Fruit fly (Drosophila melanogaster) whole organism, adult: Measurements from ENCODE around the gene CG2187.
A peak's percentile ranks its signal among the peaks of the same experiment; 100 is the strongest.

ENCODE experiments used
- CG11617 ChIP-seq: fragments of 200-800 bp; sonication (Bioruptor generic); optimal IDR thresholded peaks from 2 replicates; lab custom pipeline; 2017; ENCODE audit warnings: mild to moderate bottlenecking, missing biosample characterization, missing genetic modification reagents, missing genetic modification characterization
- CG12768 ChIP-seq: fragments of 200-800 bp; sonication (Bioruptor generic); optimal IDR thresholded peaks from 2 replicates; lab custom pipeline; 2017; ENCODE audit warnings: missing biosample characterization, missing genetic modification characterization, mild to moderate bottlenecking, moderate library complexity, missing genetic modification reagents
- CG14711 ChIP-seq: fragments of 200-800 bp; sonication (Bioruptor generic); optimal IDR thresholded peaks from 2 replicates; lab custom pipeline; 2018; ENCODE audit warnings: missing biosample characterization, mild to moderate bottlenecking, missing genetic modification characterization, moderate library complexity
- CG1620 ChIP-seq: fragments of 200-800 bp; sonication (Bioruptor generic); optimal IDR thresholded peaks from 2 replicates; lab custom pipeline; 2016; ENCODE audit warnings: missing biosample characterization, missing genetic modification characterization
- CG33017 ChIP-seq: fragments of 200-800 bp; sonication (Bioruptor generic); optimal IDR thresholded peaks from 2 replicates; lab custom pipeline; 2018; ENCODE audit warnings: missing biosample characterization, mild to moderate bottlenecking, missing genetic modification characterization, moderate library complexity
- CG5204 ChIP-seq: fragments of 200-800 bp; sonication (Bioruptor generic); optimal IDR thresholded peaks from 2 replicates; lab custom pipeline; 2016; ENCODE audit warnings: missing biosample characterization, missing genetic modification characterization
- CG7045 ChIP-seq: fragments of 200-800 bp; sonication (Bioruptor generic); optimal IDR thresholded peaks from 2 replicates; lab custom pipeline; 2017; ENCODE audit warnings: missing biosample characterization, mild to moderate bottlenecking, missing genetic modification characterization
- CG7101 ChIP-seq: fragments of 200-800 bp; sonication (Bioruptor generic); optimal IDR thresholded peaks from 2 replicates; lab custom pipeline; 2018; ENCODE audit warnings: missing biosample characterization, mild to moderate bottlenecking, missing genetic modification characterization, moderate library complexity
- Clk ChIP-seq: fragments of 200-800 bp; sonication (Bioruptor generic); optimal IDR thresholded peaks from 2 replicates; lab custom pipeline; 2017; ENCODE audit warnings: missing biosample characterization, missing genetic modification characterization
- Crg-1 ChIP-seq: fragments of 200-800 bp; sonication (Bioruptor generic); optimal IDR thresholded peaks from 2 replicates; lab custom pipeline; 2016; ENCODE audit warnings: missing biosample characterization, missing genetic modification characterization
- Hr96 ChIP-seq: fragments of 200-800 bp; sonication (Bioruptor generic); optimal IDR thresholded peaks from 2 replicates; lab custom pipeline; 2016; ENCODE audit warnings: missing biosample characterization, missing genetic modification characterization
- Mnt ChIP-seq: fragments of 200-800 bp; sonication (Bioruptor generic); optimal IDR thresholded peaks from 2 replicates; lab custom pipeline; 2016; ENCODE audit warnings: missing biosample characterization, mild to moderate bottlenecking, missing genetic modification characterization
- bab1 ChIP-seq: fragments of 200-800 bp; sonication (Bioruptor generic); optimal IDR thresholded peaks from 3 replicates; lab custom pipeline; 2019; ENCODE audit warnings: missing biosample characterization, mild to moderate bottlenecking, missing genetic modification characterization, moderate library complexity
- cic ChIP-seq: fragments of 200-800 bp; sonication (Bioruptor generic); optimal IDR thresholded peaks from 2 replicates; lab custom pipeline; 2017; ENCODE audit warnings: missing biosample characterization, mild to moderate bottlenecking, missing genetic modification characterization, moderate library complexity
- cnc ChIP-seq, 2 experiments: fragments of >200 bp; optimal IDR thresholded peaks; 2 replicates each; lab custom pipeline; 2017
- kay ChIP-seq: fragments of 200-800 bp; sonication (Bioruptor generic); peaks from one replicate; lab custom pipeline; 2016; ENCODE audit warnings: missing biosample characterization, missing genetic modification characterization, borderline replicate concordance
- ovo ChIP-seq: fragments of 200-800 bp; sonication (Bioruptor generic); optimal IDR thresholded peaks from 2 replicates; lab custom pipeline; 2016; ENCODE audit warnings: missing biosample characterization, missing genetic modification characterization
- pad ChIP-seq: fragments of 200-800 bp; sonication (Bioruptor generic); optimal IDR thresholded peaks from 3 replicates; lab custom pipeline; 2017; ENCODE audit warnings: missing biosample characterization, missing genetic modification characterization, mild to moderate bottlenecking, moderate library complexity, missing genetic modification reagents
- tj ChIP-seq: fragments of 200-800 bp; sonication (Bioruptor generic); optimal IDR thresholded peaks from 3 replicates; lab custom pipeline; 2017; ENCODE audit warnings: missing biosample characterization, mild to moderate bottlenecking, missing genetic modification characterization, moderate library complexity
- toe ChIP-seq: fragments of 200-800 bp; sonication (Bioruptor generic); optimal IDR thresholded peaks from 2 replicates; lab custom pipeline; 2016; ENCODE audit warnings: missing biosample characterization, missing genetic modification characterization

Gene CG2187

DNA sequence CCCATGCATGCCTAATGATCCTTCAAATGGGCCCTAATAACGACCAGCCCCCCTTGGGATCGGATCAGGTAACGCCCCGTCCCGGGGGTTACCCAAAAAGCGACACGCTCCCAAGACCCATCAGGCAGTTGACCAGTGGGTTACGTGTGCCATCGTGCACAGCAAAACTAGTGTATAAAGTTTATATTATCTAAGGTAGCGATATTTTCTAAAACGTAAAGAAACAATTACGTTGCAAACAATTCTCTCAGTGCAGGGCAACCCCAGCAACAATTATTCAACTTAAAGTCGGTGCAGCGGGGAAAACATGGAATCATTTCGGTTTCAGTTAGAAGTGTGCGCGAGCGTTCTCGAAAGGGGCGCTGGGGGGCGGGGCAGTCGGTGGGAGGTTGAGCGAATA lies 45.9 kb downstream of the CG2187 start:
- TF ChIP-seq CG12768 (GFP tag; lab: Kevin White, UChicago) (peak; percentile 2), toe (GFP tag; lab: Kevin White, UChicago) (no peak), CG5204 (GFP tag; lab: Kevin White, UChicago) (peak; percentile 41)

DNA sequence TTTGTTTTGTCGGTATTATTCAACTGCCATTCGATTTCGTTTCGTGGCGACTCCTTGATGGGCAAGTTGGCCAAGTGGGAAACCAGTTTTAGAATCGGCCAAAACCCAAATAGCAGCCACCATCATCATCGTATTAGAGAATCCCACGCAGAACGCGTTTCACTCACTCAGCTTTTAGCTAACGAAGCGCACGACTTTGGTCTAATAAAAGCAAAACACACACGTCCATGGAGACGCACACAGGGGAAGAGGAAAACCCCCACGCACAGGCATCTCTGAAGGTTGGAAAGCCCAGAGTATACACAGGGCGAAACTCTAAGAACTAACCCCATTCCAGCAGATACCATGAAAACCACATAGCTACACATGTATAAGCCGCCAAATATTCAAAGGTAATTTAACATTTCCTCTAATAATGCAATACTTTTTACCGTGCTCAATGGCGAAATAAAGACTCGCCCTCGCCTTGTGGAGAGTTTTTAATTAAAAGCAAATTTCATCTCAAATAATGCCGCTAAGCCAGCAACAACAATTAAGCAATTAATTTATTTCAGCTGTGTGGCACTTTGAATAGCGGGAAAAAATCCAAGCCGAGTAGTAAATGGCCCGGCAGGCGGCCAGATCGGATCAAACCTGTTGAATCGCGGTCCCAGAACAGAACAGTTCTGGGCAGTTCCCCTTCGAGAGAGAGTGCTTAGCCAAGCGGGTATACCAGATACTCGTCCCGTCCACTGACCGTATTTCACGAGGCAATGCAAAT lies 47.0 kb downstream of the CG2187 start:
- TF ChIP-seq Clk (GFP tag; lab: Kevin White, UChicago) (no peak), pad (GFP tag; lab: Kevin White, UChicago) (peak; percentile 23), Crg-1 (no peak), tj (GFP tag; lab: Kevin White, UChicago) (peak; percentile 42), CG1620 (GFP tag; lab: Kevin White, UChicago) (no peak), CG33017 (tag; lab: Kevin White, UChicago) (no peak), kay (peak; percentile 80), bab1 (GFP tag; lab: Kevin White, UChicago) (no peak), CG7101 (no peak), CG11617 (GFP tag; lab: Kevin White, UChicago) (no peak), CG14711 (tag; lab: Kevin White, UChicago) (no peak), CG12768 (GFP tag; lab: Kevin White, UChicago) (no peak), Mnt (GFP tag; lab: Kevin White, UChicago) (no peak), cic (GFP tag; lab: Kevin White, UChicago) (no peak), ovo (peak; percentile 60), CG5204 (GFP tag; lab: Kevin White, UChicago) (no peak), cnc (optimal IDR thresholded peaks at IDR 0.05; lab: Kevin White, UChicago) (no peak), CG7045 (GFP tag; lab: Kevin White, UChicago) (no peak), toe (GFP tag; lab: Kevin White, UChicago) (no peak), Hr96 (GFP tag; lab: Kevin White, UChicago) (no peak)

dm6 chr3R:31709769-31710168 lies 48.7 kb downstream of the CG2187 start:
- TF ChIP-seq CG7101: no peak

- TF ChIP-seq Mnt (GFP tag; lab: Kevin White, UChicago) (no peak), toe (GFP tag; lab: Kevin White, UChicago) (no peak), CG11617 (GFP tag; lab: Kevin White, UChicago) (no peak), CG12768 (GFP tag; lab: Kevin White, UChicago) (no peak), pad (GFP tag; lab: Kevin White, UChicago) (no peak), Clk (GFP tag; lab: Kevin White, UChicago) (no peak)
These were observed 49.3 kb downstream of the CG2187 start for dm6 chr3R:31709142-31709541.

DNA sequence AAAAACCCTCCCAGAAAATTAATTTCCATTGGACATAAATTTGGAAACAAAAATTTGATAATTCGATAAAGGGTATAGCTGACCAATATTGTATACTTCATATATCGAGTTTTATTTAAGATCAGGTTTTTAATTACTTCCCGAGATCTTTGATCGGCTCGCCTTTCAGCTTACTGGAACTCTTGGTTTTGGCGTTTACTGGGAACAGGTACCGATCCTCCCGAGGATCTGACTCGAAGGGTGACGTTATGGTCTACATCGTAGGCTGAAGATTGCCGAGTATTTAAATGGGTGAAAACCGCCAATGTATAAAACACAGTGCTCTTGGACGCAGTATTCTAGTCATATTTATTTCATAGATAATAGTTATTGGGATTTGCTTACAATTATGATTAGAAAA lies 50.2 kb downstream of the CG2187 start, which contains the start of gene CG42693:
Gene CG42693, minus strand, starts transcription at position 101 of the 400 bp plus-strand sequence.
- TF ChIP-seq CG33017 (tag; lab: Kevin White, UChicago) (no peak), CG1620 (GFP tag; lab: Kevin White, UChicago) (no peak), ovo (no peak), CG5204 (GFP tag; lab: Kevin White, UChicago) (no peak), CG11617 (GFP tag; lab: Kevin White, UChicago) (no peak), tj (GFP tag; lab: Kevin White, UChicago) (no peak), CG14711 (tag; lab: Kevin White, UChicago) (no peak), CG7101 (no peak), cnc (optimal IDR thresholded peaks at IDR 0.05; lab: Kevin White, UChicago) (no peak), Hr96 (GFP tag; lab: Kevin White, UChicago) (no peak), Clk (GFP tag; lab: Kevin White, UChicago) (no peak), Mnt (GFP tag; lab: Kevin White, UChicago) (no peak), toe (GFP tag; lab: Kevin White, UChicago) (no peak)

- TF ChIP-seq CG1620 (GFP tag; lab: Kevin White, UChicago) (no peak), CG7101 (no peak), Crg-1 (no peak), kay (no peak), toe (GFP tag; lab: Kevin White, UChicago) (no peak), CG14711 (tag; lab: Kevin White, UChicago) (no peak), ovo (no peak), Clk (GFP tag; lab: Kevin White, UChicago) (no peak), Hr96 (GFP tag; lab: Kevin White, UChicago) (no peak)
These were observed 51.6 kb downstream of the CG2187 start for dm6 chr3R:31706895-31707238.

DNA sequence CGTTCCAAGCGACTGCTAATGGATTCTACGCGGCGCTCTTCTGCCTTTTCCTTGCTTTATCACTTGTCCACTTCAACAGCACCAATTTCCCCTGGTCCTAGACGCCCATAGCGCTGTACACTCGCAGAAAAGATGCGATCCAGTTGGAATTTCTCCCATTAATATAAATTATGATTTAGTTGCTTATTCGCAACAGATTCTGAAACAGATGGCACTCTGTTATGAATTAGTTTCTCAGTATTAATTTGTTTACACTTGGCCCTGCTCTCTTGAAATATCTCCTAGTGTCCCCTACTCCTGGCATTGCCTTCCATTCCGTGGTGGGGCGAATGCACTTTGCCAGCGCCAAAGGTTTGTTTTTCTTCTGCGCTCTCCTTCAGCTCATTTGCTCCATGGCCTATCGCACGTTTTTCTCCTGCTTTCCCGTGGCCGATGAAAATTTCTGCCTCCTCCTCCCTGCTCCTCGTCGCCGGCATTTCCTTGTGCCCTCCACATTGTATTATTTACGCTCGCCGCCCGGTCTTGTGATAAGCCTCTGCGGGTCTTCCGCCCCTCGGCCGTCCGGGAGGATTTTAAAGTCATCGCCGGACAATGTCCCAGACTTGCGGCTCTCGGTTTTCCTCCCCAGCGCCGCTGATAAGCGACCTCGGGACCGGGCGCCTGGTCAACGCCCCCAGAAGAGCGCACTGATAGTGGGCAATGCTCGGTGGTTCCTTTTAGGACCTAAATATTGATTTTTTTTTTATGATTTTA lies 52.1 kb downstream of the CG2187 start:
- TF ChIP-seq cnc (optimal IDR thresholded peaks at IDR 0.05; lab: Kevin White, UChicago) (no peak), cic (GFP tag; lab: Kevin White, UChicago) (no peak), kay (no peak), CG33017 (tag; lab: Kevin White, UChicago) (no peak), CG5204 (GFP tag; lab: Kevin White, UChicago) (no peak), Mnt (GFP tag; lab: Kevin White, UChicago) (no peak), ovo (no peak), CG1620 (GFP tag; lab: Kevin White, UChicago) (no peak), Crg-1 (no peak), Clk (GFP tag; lab: Kevin White, UChicago) (no peak), bab1 (GFP tag; lab: Kevin White, UChicago) (no peak), CG12768 (GFP tag; lab: Kevin White, UChicago) (no peak), CG11617 (GFP tag; lab: Kevin White, UChicago) (no peak)
